Worm (Caenorhabditis elegans) whole organism, L2 larva: ENCODE results near the gene mvb-12.

Experiments
- F13H6.1 ChIP-seq: sonication (generic microtip); optimal IDR thresholded peaks from 2 replicates; lab custom pipeline; 2016; ENCODE audit warnings: missing genetic modification characterization, missing compliant biosample characterization
- R02D3.7 ChIP-seq: fragments of 150-350 bp; optimal IDR thresholded peaks from 2 replicates; lab custom pipeline; 2014; ENCODE audit warnings: missing biosample characterization, missing genetic modification characterization
- Y55F3AM.14 ChIP-seq: fragments of 200-800 bp; sonication (Bioruptor generic); optimal IDR thresholded peaks from 2 replicates; lab custom pipeline; 2018; ENCODE audit warnings: mild to moderate bottlenecking, missing genetic modification characterization, missing compliant biosample characterization
- aly-2 ChIP-seq: fragments of 150-350 bp; optimal IDR thresholded peaks from 2 replicates; lab custom pipeline; 2014; ENCODE audit warnings: missing biosample characterization, missing genetic modification characterization
- elt-1 ChIP-seq: fragments of 150-350 bp; optimal IDR thresholded peaks from 2 replicates; lab custom pipeline; 2014; ENCODE audit warnings: missing biosample characterization, missing genetic modification characterization
- fos-1 ChIP-seq: fragments of 150-350 bp; optimal IDR thresholded peaks from 2 replicates; lab custom pipeline; 2014; ENCODE audit warnings: missing biosample characterization, missing genetic modification characterization
- lin-11 ChIP-seq: fragments of 150-350 bp; sonication (generic microtip); optimal IDR thresholded peaks from 2 replicates; lab custom pipeline; 2014; ENCODE audit warnings: missing biosample characterization, missing genetic modification characterization, inconsistent platforms, mixed read lengths
- lin-39 ChIP-seq: fragments of 150-350 bp; optimal IDR thresholded peaks from 2 replicates; lab custom pipeline; 2014; ENCODE audit warnings: missing biosample characterization, missing genetic modification reagents, missing genetic modification characterization
- mab-5 ChIP-seq: fragments of 150-350 bp; optimal IDR thresholded peaks from 2 replicates; lab custom pipeline; 2014; ENCODE audit warnings: missing biosample characterization, missing genetic modification characterization
- nhr-12 ChIP-seq: fragments of 150-350 bp; optimal IDR thresholded peaks from 2 replicates; lab custom pipeline; 2014; ENCODE audit warnings: missing biosample characterization, missing genetic modification characterization
- nhr-129 ChIP-seq: fragments of 150-350 bp; optimal IDR thresholded peaks from 2 replicates; lab custom pipeline; 2014; ENCODE audit warnings: missing biosample characterization, missing genetic modification characterization
- skn-1 ChIP-seq: sonication (generic microtip); optimal IDR thresholded peaks from 2 replicates; lab custom pipeline; 2017; ENCODE audit warnings: missing biosample characterization, missing genetic modification characterization
- sma-3 ChIP-seq: sonication (generic microtip); optimal IDR thresholded peaks from 2 replicates; lab custom pipeline; 2016; ENCODE audit warnings: missing genetic modification reagents, missing genetic modification characterization, missing compliant biosample characterization
- sma-9 ChIP-seq, 2 experiments: fragments of 150-350 bp in 1 of 2; sonication (generic microtip) in 1 of 2; optimal IDR thresholded peaks; 2 replicates each; lab custom pipeline; 2014 to 2016; ENCODE audit warnings: missing genetic modification characterization in 2 of 2, mild to moderate bottlenecking in 1 of 2, missing biosample characterization in 1 of 2, missing compliant biosample characterization in 1 of 2, missing genetic modification reagents in 1 of 2, moderate library complexity in 1 of 2
- unc-55 ChIP-seq: fragments of 150-350 bp; sonication (generic microtip); optimal IDR thresholded peaks from 3 replicates; lab custom pipeline; 2014; ENCODE audit warnings: missing biosample characterization, missing genetic modification reagents, missing genetic modification characterization
- ztf-1 ChIP-seq: fragments of 200-800 bp; sonication (Bioruptor generic); conservative IDR thresholded peaks from 2 replicates; pipeline ENCODE4 v1.3.6; 2022; ENCODE audit warnings: missing genetic modification characterization, missing compliant biosample characterization
- ztf-11 ChIP-seq: sonication (generic microtip); optimal IDR thresholded peaks from 2 replicates; lab custom pipeline; 2017; ENCODE audit warnings: missing biosample characterization, missing genetic modification characterization
- ztf-4 ChIP-seq: fragments of 150-350 bp; optimal IDR thresholded peaks from 2 replicates; lab custom pipeline; 2014; ENCODE audit warnings: missing biosample characterization, missing genetic modification characterization

The mvb-12 gene

DNA sequence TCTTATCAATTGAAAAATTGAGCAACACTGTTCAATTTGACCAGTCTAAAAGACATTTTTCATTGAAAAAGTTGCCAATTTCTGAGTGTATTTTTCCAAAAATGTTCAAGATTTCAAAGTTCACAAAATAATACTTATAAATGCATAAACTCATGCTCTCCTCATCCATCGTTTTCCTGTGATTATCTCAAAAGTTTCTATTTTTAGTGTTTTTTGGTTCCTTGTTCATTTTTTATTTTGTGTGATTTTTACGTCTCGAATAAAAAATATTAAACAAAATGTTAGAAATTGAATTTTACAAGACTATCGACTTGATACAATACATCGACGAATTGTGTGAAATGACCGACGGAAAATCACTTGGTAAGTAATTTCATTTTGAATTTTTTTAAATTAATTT, 51.4 kb downstream of the mvb-12 start, which contains the start of gene atic-1:
TSS of gene atic-1 (plus strand) at position 301 of the 400 bp plus-strand sequence.
- TF ChIP-seq ztf-11 (tag; lab: Kevin White, UChicago) (no peak), sma-3 (no peak), aly-2 (tag; lab: Kevin White, UChicago) (no peak), lin-39 (tag; lab: Kevin White, UChicago) (no peak), nhr-12 (tag; lab: Kevin White, UChicago) (no peak), ztf-1 (GFP tag; lab: Robert Waterston, UW) (no peak), sma-9 (GFP tag; optimal IDR thresholded peaks at IDR 0.05; lab: Kevin White, UChicago) (no peak), sma-9 (tag; optimal IDR thresholded peaks at IDR 0.05; lab: Kevin White, UChicago) (no peak), nhr-129 (tag; lab: Kevin White, UChicago) (no peak), skn-1 (tag; lab: Kevin White, UChicago) (no peak), R02D3.7 (tag; lab: Kevin White, UChicago) (no peak), F13H6.1 (tag; lab: Kevin White, UChicago) (no peak), Y55F3AM.14 (GFP tag; lab: Kevin White, UChicago) (no peak), ztf-4 (tag; lab: Kevin White, UChicago) (no peak), lin-11 (no peak), elt-1 (no peak), fos-1 (no peak), unc-55 (GFP tag; lab: Kevin White, UChicago) (no peak), mab-5 (tag; lab: Kevin White, UChicago) (no peak)
